Fruit fly (Drosophila melanogaster) whole organism, adult: ENCODE results near the gene ihog.

Experiments used
- CG12768 ChIP-seq: fragments of 200-800 bp; sonication (Bioruptor generic); optimal IDR thresholded peaks from 2 replicates; lab custom pipeline; 2017; ENCODE audit warnings: missing biosample characterization, missing genetic modification characterization, mild to moderate bottlenecking, moderate library complexity, missing genetic modification reagents
- CG33017 ChIP-seq: fragments of 200-800 bp; sonication (Bioruptor generic); optimal IDR thresholded peaks from 2 replicates; lab custom pipeline; 2018; ENCODE audit warnings: missing biosample characterization, mild to moderate bottlenecking, missing genetic modification characterization, moderate library complexity
- CG7045 ChIP-seq: fragments of 200-800 bp; sonication (Bioruptor generic); optimal IDR thresholded peaks from 2 replicates; lab custom pipeline; 2017; ENCODE audit warnings: missing biosample characterization, mild to moderate bottlenecking, missing genetic modification characterization
- CG7101 ChIP-seq: fragments of 200-800 bp; sonication (Bioruptor generic); optimal IDR thresholded peaks from 2 replicates; lab custom pipeline; 2018; ENCODE audit warnings: missing biosample characterization, mild to moderate bottlenecking, missing genetic modification characterization, moderate library complexity
- Mnt ChIP-seq: fragments of 200-800 bp; sonication (Bioruptor generic); optimal IDR thresholded peaks from 2 replicates; lab custom pipeline; 2016; ENCODE audit warnings: missing biosample characterization, mild to moderate bottlenecking, missing genetic modification characterization
- bab1 ChIP-seq: fragments of 200-800 bp; sonication (Bioruptor generic); optimal IDR thresholded peaks from 3 replicates; lab custom pipeline; 2019; ENCODE audit warnings: missing biosample characterization, mild to moderate bottlenecking, missing genetic modification characterization, moderate library complexity
- cnc ChIP-seq, 2 experiments: fragments of >200 bp; optimal IDR thresholded peaks; 2 replicates each; lab custom pipeline; 2017
- kay ChIP-seq: fragments of 200-800 bp; sonication (Bioruptor generic); peaks from one replicate; lab custom pipeline; 2016; ENCODE audit warnings: missing biosample characterization, missing genetic modification characterization, borderline replicate concordance
- pad ChIP-seq: fragments of 200-800 bp; sonication (Bioruptor generic); optimal IDR thresholded peaks from 3 replicates; lab custom pipeline; 2017; ENCODE audit warnings: missing biosample characterization, missing genetic modification characterization, mild to moderate bottlenecking, moderate library complexity, missing genetic modification reagents
- tj ChIP-seq: fragments of 200-800 bp; sonication (Bioruptor generic); optimal IDR thresholded peaks from 3 replicates; lab custom pipeline; 2017; ENCODE audit warnings: missing biosample characterization, mild to moderate bottlenecking, missing genetic modification characterization, moderate library complexity
- toe ChIP-seq: fragments of 200-800 bp; sonication (Bioruptor generic); optimal IDR thresholded peaks from 2 replicates; lab custom pipeline; 2016; ENCODE audit warnings: missing biosample characterization, missing genetic modification characterization

DNA sequence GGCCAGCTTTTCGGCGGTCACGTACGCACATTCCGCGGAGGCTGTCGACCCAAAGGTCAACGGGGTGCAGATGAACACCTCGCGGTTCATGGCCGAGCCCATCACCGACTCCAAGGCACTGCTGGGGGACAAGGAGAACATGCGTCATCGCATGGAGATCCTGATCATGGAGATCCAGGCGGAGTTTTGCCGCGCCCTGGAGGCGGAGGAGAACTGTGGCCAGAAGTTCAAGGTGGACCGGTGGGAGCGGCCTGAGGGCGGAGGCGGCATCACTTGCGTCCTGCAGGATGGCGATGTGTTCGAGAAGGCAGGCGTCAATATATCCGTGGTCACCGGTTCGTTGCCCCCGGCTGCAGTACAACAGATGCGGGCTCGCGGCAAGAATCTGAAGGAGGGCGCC, 16.0 kb upstream of the ihog start:
- no peak for TF ChIP-seq toe (GFP tag; lab: Kevin White, UChicago)
- no peak for TF ChIP-seq CG7045 (GFP tag; lab: Kevin White, UChicago)
- TF ChIP-seq kay, result no peak
- TF ChIP-seq CG7101 (tag; lab: Kevin White, UChicago), result no peak
- TF ChIP-seq bab1 (GFP tag; lab: Kevin White, UChicago), result no peak
- TF ChIP-seq Mnt (GFP tag; lab: Kevin White, UChicago), result no peak
- no peak for TF ChIP-seq CG33017 (tag; lab: Kevin White, UChicago)
- no peak for TF ChIP-seq cnc (optimal IDR thresholded peaks at IDR 0.05; lab: Kevin White, UChicago)
- TF ChIP-seq tj (GFP tag; lab: Kevin White, UChicago), result no peak
- TF ChIP-seq CG12768 (GFP tag; lab: Kevin White, UChicago), result no peak
- TF ChIP-seq pad (GFP tag; lab: Kevin White, UChicago), result no peak
